Fruit fly (Drosophila melanogaster): ENCODE measurements around the gene CG32374.

The CG32374 gene

DNA sequence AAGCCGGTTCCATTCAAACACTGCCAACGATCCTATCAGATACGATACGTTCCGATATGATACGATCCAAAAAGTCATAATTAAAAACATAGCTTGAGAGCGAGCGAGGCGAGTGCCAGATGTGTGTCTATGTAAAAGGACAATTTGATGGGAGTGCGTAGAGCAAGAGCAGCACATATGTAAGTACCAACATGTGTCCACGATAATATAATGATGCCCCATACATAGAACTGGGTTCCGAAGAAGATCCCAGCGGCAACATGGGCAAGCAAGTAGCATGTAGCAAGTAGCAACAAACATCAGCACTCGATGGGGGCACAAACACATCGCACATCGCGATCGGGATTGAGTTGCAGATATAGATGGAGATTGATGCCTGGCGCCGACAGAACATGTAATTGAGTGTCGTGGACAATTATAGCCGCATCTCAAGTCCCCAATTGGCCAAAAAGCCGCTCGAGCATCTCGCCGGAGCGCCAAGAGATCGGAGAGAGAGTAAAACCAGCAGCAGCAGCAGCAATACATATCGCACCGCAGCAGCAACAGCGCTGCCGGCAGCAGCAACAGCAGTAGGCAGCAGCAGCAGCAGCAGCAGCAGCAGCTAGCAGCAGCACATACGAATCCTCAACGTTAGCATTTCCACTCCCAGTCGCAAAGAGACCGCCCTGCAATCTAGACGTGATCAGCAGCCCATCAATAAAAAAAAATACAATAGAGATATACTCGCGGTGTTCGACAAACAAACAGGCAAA, 22.4 kb downstream of the CG32374 start, which contains the start of gene ltl:
Gene ltl, plus strand, starts transcription at position 647 of the 752 bp plus-strand sequence.
- TF ChIP-seq ase (GFP tag; IDR thresholded peaks at IDR 0.05), result no peak
- no peak for TF ChIP-seq CG1529 (GFP tag; optimal IDR thresholded peaks at IDR 0.05)
- no peak for TF ChIP-seq CG3407 (GFP tag; optimal IDR thresholded peaks at IDR 0.05)
- TF ChIP-seq bbx (GFP tag; IDR thresholded peaks at IDR 0.05; ENCODE audit: partially characterized antibody), result no peak
- TF ChIP-seq chinmo (GFP tag; IDR thresholded peaks at IDR 0.05; ENCODE audit: partially characterized antibody), result 0 out of 4 replicates have a peak, but pooled peaks have one; percentile 67
- no peak for TF ChIP-seq mam (GFP tag; optimal IDR thresholded peaks at IDR 0.05)
- no peak for TF ChIP-seq Usf (GFP tag; optimal IDR thresholded peaks at IDR 0.05)
- no peak for TF ChIP-seq lola (GFP tag; optimal IDR thresholded peaks at IDR 0.05)
- TF ChIP-seq PHDP (tag; optimal IDR thresholded peaks at IDR 0.05), result no peak
- TF ChIP-seq CG32532 (GFP tag; IDR thresholded peaks at IDR 0.05), result no peak
- no peak for TF ChIP-seq Atf3 (GFP tag; optimal IDR thresholded peaks at IDR 0.05)
- 0 out of 3 replicates have a peak, but pooled peaks have one; percentile 18 for TF ChIP-seq Dbx (GFP tag; IDR thresholded peaks at IDR 0.05)
- TF ChIP-seq CG16813 (GFP tag; IDR thresholded peaks at IDR 0.05; ENCODE audit: partially characterized antibody), result 0 out of 3 replicates have a peak, but pooled peaks have one; percentile 10
- TF ChIP-seq twi (tag; optimal IDR thresholded peaks at IDR 0.05), result peak; percentile 96
- no peak for TF ChIP-seq gem (tag; optimal IDR thresholded peaks at IDR 0.05)
- peak; percentile 48; the same call in 1 of the 3 replicates for TF ChIP-seq CG2199 (GFP tag; IDR thresholded peaks at IDR 0.05)
- no peak for TF ChIP-seq CG12391 (tag; optimal IDR thresholded peaks at IDR 0.05)
- peak; percentile 57 for TF ChIP-seq Med (GFP tag)
- TF ChIP-seq Trl (optimal IDR thresholded peaks at IDR 0.05), result peak in 1 of 2 experiments; percentile 46
- no peak for TF ChIP-seq Trl (GFP tag; optimal IDR thresholded peaks at IDR 0.05)
- TF ChIP-seq hbn (GFP tag; IDR thresholded peaks at IDR 0.05; ENCODE audit: partially characterized antibody), result no peak
- TF ChIP-seq CG18011 (GFP tag; optimal IDR thresholded peaks at IDR 0.05), result no peak
- TF ChIP-seq ato (GFP tag; IDR thresholded peaks at IDR 0.05; ENCODE audit: partially characterized antibody), result no peak
- no peak for TF ChIP-seq CG3065 (GFP tag; optimal IDR thresholded peaks at IDR 0.05)
- TF ChIP-seq nmo (GFP tag; optimal IDR thresholded peaks at IDR 0.05), result no peak
- TF ChIP-seq disco-r (GFP tag; optimal IDR thresholded peaks at IDR 0.05), result no peak
- no peak for TF ChIP-seq Hr39 (optimal IDR thresholded peaks at IDR 0.05)
- TF ChIP-seq CG31441 (GFP tag; IDR thresholded peaks at IDR 0.05), result no peak
- 0 out of 3 replicates have a peak, but pooled peaks have one; percentile 13 for TF ChIP-seq CG34224 (GFP tag; IDR thresholded peaks at IDR 0.05; ENCODE audit: partially characterized antibody)
- no peak for TF ChIP-seq NfI (GFP tag; optimal IDR thresholded peaks at IDR 0.05)
- TF ChIP-seq Adf1 (GFP tag; IDR thresholded peaks at IDR 0.05), result peak; percentile 82
- no peak for TF ChIP-seq YL-1 (GFP tag; optimal IDR thresholded peaks at IDR 0.05)
- no peak for TF ChIP-seq CG1603 (tag; optimal IDR thresholded peaks at IDR 0.05)
- no peak for TF ChIP-seq croc (GFP tag; conservative IDR thresholded peaks at IDR 0.05)
- TF ChIP-seq seq (GFP tag; IDR thresholded peaks at IDR 0.05), result no peak
- no peak for TF ChIP-seq CG9437 (GFP tag; optimal IDR thresholded peaks at IDR 0.05)
- TF ChIP-seq hb (GFP tag; IDR thresholded peaks at IDR 0.05; ENCODE audit: partially characterized antibody), result no peak
- no peak for TF ChIP-seq dm (GFP tag; optimal IDR thresholded peaks at IDR 0.05)
- TF ChIP-seq CG3838 (GFP tag; optimal IDR thresholded peaks at IDR 0.05), result no peak
- no peak for TF ChIP-seq Bteb2 (GFP tag; optimal IDR thresholded peaks at IDR 0.05)
- TF ChIP-seq sqz (GFP tag; optimal IDR thresholded peaks at IDR 0.05), result no peak
- TF ChIP-seq Ravus (GFP tag; IDR thresholded peaks at IDR 0.05), result no peak
- no peak for TF ChIP-seq Rx (GFP tag; IDR thresholded peaks at IDR 0.05)
- no peak for TF ChIP-seq jumu (GFP tag; optimal IDR thresholded peaks at IDR 0.05)
- no peak for TF ChIP-seq CG7928 (GFP tag; optimal IDR thresholded peaks at IDR 0.05)
- no peak for TF ChIP-seq CG34376 (GFP tag; optimal IDR thresholded peaks at IDR 0.05)
- no peak for TF ChIP-seq row (GFP tag; IDR thresholded peaks at IDR 0.05)
- TF ChIP-seq bcd (GFP tag; optimal IDR thresholded peaks at IDR 0.05), result no peak
- TF ChIP-seq CG17612 (GFP tag; IDR thresholded peaks at IDR 0.05), result no peak
- TF ChIP-seq ATbp (GFP tag; optimal IDR thresholded peaks at IDR 0.05), result no peak

All from whole organism, embryonic.